Worm (Caenorhabditis elegans) whole organism, young adult: ENCODE data around the gene nhr-206.

ENCODE experiments used
- C06A6.2 ChIP-seq: fragments of 200-800 bp; sonication (Bioruptor generic); conservative IDR thresholded peaks from 2 replicates; pipeline ENCODE4 v1.3.6; 2022; ENCODE audit warnings: missing genetic modification characterization, missing compliant biosample characterization
- D2030.7 ChIP-seq: fragments of 200-800 bp; sonication (Bioruptor generic); IDR thresholded peaks from 2 replicates; pipeline ENCODE4 v1.3.6; 2022; ENCODE audit warnings: missing genetic modification reagents, missing genetic modification characterization, missing compliant biosample characterization
- F10E7.11 ChIP-seq: sonication (generic microtip); optimal IDR thresholded peaks from 2 replicates; lab custom pipeline; 2017; ENCODE audit warnings: mild to moderate bottlenecking, missing genetic modification characterization, moderate library complexity, missing compliant biosample characterization
- F22D6.2 ChIP-seq: sonication (generic microtip); optimal IDR thresholded peaks from 2 replicates; lab custom pipeline; 2016; ENCODE audit warnings: mild to moderate bottlenecking, missing genetic modification characterization, missing compliant biosample characterization
- F33H1.4 ChIP-seq: fragments of 200-800 bp; sonication (Bioruptor generic); IDR thresholded peaks from 2 replicates; pipeline ENCODE4 v1.3.6; 2022; ENCODE audit warnings: missing genetic modification reagents, missing genetic modification characterization, missing compliant biosample characterization
- F37B4.10 ChIP-seq: fragments of 200-800 bp; sonication (Bioruptor generic); IDR thresholded peaks from 2 replicates; pipeline ENCODE4 v1.3.6; 2022; ENCODE audit warnings: missing genetic modification characterization, missing compliant biosample characterization
- F57A8.1 ChIP-seq: fragments of 200-800 bp; sonication (Bioruptor generic); optimal IDR thresholded peaks from 2 replicates; lab custom pipeline; 2018; ENCODE audit warnings: mild to moderate bottlenecking, missing genetic modification characterization, moderate library complexity, missing compliant biosample characterization
- F57C9.4 ChIP-seq: sonication (generic microtip); optimal IDR thresholded peaks from 2 replicates; lab custom pipeline; 2017; ENCODE audit warnings: mild to moderate bottlenecking, missing genetic modification characterization, missing compliant biosample characterization
- Y79H2A.3 ChIP-seq: fragments of 200-800 bp; sonication (Bioruptor generic); conservative IDR thresholded peaks from 2 replicates; pipeline ENCODE4 v1.3.6; 2022; ENCODE audit warnings: missing genetic modification reagents, missing genetic modification characterization, missing compliant biosample characterization
- athp-1 ChIP-seq: sonication (generic microtip); optimal IDR thresholded peaks from 2 replicates; lab custom pipeline; 2017; ENCODE audit warnings: mild to moderate bottlenecking, missing genetic modification characterization, missing compliant biosample characterization
- attf-3 ChIP-seq: fragments of 200-800 bp; sonication (Bioruptor generic); conservative IDR thresholded peaks from 2 replicates; pipeline ENCODE4 v1.3.6; 2022; ENCODE audit warnings: missing genetic modification reagents, missing genetic modification characterization, missing compliant biosample characterization
- bed-2 ChIP-seq: fragments of 200-800 bp; sonication (Bioruptor generic); IDR thresholded peaks from 2 replicates; pipeline ENCODE4 v1.3.6; 2022; ENCODE audit warnings: missing genetic modification reagents, missing genetic modification characterization, missing compliant biosample characterization
- ceh-40 ChIP-seq: fragments of 200-800 bp; sonication (Bioruptor generic); IDR thresholded peaks from 2 replicates; pipeline ENCODE4 v1.3.6; 2022; ENCODE audit warnings: missing genetic modification characterization, missing compliant biosample characterization
- die-1 ChIP-seq: sonication (generic microtip); optimal IDR thresholded peaks from 2 replicates; lab custom pipeline; 2016; ENCODE audit warnings: missing genotype, mild to moderate bottlenecking, missing genetic modification characterization, missing compliant biosample characterization
- egl-18 ChIP-seq: fragments of 200-800 bp; sonication (Bioruptor generic); IDR thresholded peaks from 2 replicates; pipeline ENCODE4 v1.3.6; 2022; ENCODE audit warnings: missing genetic modification reagents, missing genetic modification characterization, missing compliant biosample characterization
- ets-4 ChIP-seq: fragments of 200-800 bp; sonication (Bioruptor generic); optimal IDR thresholded peaks from 2 replicates; lab custom pipeline; 2018; ENCODE audit warnings: mild to moderate bottlenecking, missing genetic modification characterization, missing compliant biosample characterization
- hmg-1.2 ChIP-seq: fragments of 200-800 bp; sonication (Bioruptor generic); IDR thresholded peaks from 2 replicates; pipeline ENCODE4 v1.3.6; 2022; ENCODE audit warnings: missing genetic modification reagents, missing genetic modification characterization, missing compliant biosample characterization
- hmg-20 ChIP-seq: fragments of 200-800 bp; sonication (Bioruptor generic); IDR thresholded peaks from 2 replicates; pipeline ENCODE4 v1.3.6; 2022; ENCODE audit warnings: missing genetic modification reagents, missing genetic modification characterization, missing compliant biosample characterization
- lin-40 ChIP-seq: sonication (generic microtip); optimal IDR thresholded peaks from 2 replicates; lab custom pipeline; 2016; ENCODE audit warnings: missing genetic modification characterization, mild to moderate bottlenecking, missing compliant biosample characterization, missing genotype, missing genetic modification reagents
- lir-1 ChIP-seq: fragments of 200-800 bp; sonication (Bioruptor generic); conservative IDR thresholded peaks from 2 replicates; pipeline ENCODE4 v1.3.6; 2022; ENCODE audit warnings: missing genetic modification reagents, missing genetic modification characterization, missing compliant biosample characterization
- lsl-1 ChIP-seq: fragments of 200-800 bp; sonication (Bioruptor generic); optimal IDR thresholded peaks from 2 replicates; lab custom pipeline; 2018; ENCODE audit warnings: mild to moderate bottlenecking, missing genetic modification characterization, moderate library complexity, missing compliant biosample characterization
- madf-10 ChIP-seq: sonication (generic microtip); optimal IDR thresholded peaks from 2 replicates; lab custom pipeline; 2016; ENCODE audit warnings: mild to moderate bottlenecking, missing genetic modification characterization, missing compliant biosample characterization
- madf-6 ChIP-seq: fragments of 200-800 bp; sonication (Bioruptor generic); IDR thresholded peaks from 2 replicates; pipeline ENCODE4 v1.3.6; 2022; ENCODE audit warnings: missing genetic modification reagents, missing genetic modification characterization, missing compliant biosample characterization
- mel-28 ChIP-seq: sonication (generic microtip); optimal IDR thresholded peaks from 2 replicates; lab custom pipeline; 2016; ENCODE audit warnings: borderline replicate concordance, mild to moderate bottlenecking, missing genetic modification characterization, missing compliant biosample characterization
- nfya-1 ChIP-seq: sonication (generic microtip); optimal IDR thresholded peaks from 2 replicates; lab custom pipeline; 2017; ENCODE audit warnings: antibody characterized with exemption, missing compliant biosample characterization, missing genetic modification characterization, borderline replicate concordance; ENCODE audit not compliant: insufficient read depth
- nfyb-1 ChIP-seq: fragments of 200-800 bp; sonication (Bioruptor generic); IDR thresholded peaks from 2 replicates; pipeline ENCODE4 v1.3.6; 2022; ENCODE audit warnings: missing genetic modification reagents, missing genetic modification characterization, missing compliant biosample characterization
- nhr-179 ChIP-seq: sonication (generic microtip); optimal IDR thresholded peaks from 2 replicates; lab custom pipeline; 2016; ENCODE audit warnings: mild to moderate bottlenecking, missing genetic modification characterization, missing compliant biosample characterization
- rcor-1 ChIP-seq: fragments of 200-800 bp; sonication (Bioruptor generic); IDR thresholded peaks from 2 replicates; pipeline ENCODE4 v1.3.6; 2022; ENCODE audit warnings: missing genetic modification reagents, missing genetic modification characterization, missing compliant biosample characterization
- snpc-1.1 ChIP-seq: sonication (generic microtip); optimal IDR thresholded peaks from 2 replicates; lab custom pipeline; 2017; ENCODE audit warnings: missing genetic modification characterization, mild to moderate bottlenecking, missing compliant biosample characterization, antibody characterized with exemption, moderate library complexity, missing genotype, missing genetic modification reagents; ENCODE audit not compliant: insufficient read depth
- snpc-4 ChIP-seq, 5 experiments: fragments of 150-350 bp in 1 of 5; sonication (generic microtip) in 4 of 5; optimal IDR thresholded peaks; 2 replicates each; lab custom pipeline; 2014 to 2018; ENCODE audit warnings: missing genetic modification characterization in 5 of 5, missing biosample characterization in 3 of 5, antibody characterized with exemption in 2 of 5, mild to moderate bottlenecking in 2 of 5, missing compliant biosample characterization in 2 of 5, missing genotype in 2 of 5, moderate library complexity in 2 of 5, missing genetic modification reagents in 1 of 5
- sptf-2 ChIP-seq: fragments of 200-800 bp; sonication (Bioruptor generic); optimal IDR thresholded peaks from 2 replicates; lab custom pipeline; 2018; ENCODE audit warnings: mild to moderate bottlenecking, missing genetic modification characterization, missing compliant biosample characterization
- tbx-9 ChIP-seq: sonication (generic microtip); optimal IDR thresholded peaks from 2 replicates; lab custom pipeline; 2016; ENCODE audit warnings: borderline replicate concordance, missing genetic modification characterization, inconsistent platforms, missing compliant biosample characterization
- xnd-1 ChIP-seq: sonication (generic microtip); optimal IDR thresholded peaks from 2 replicates; lab custom pipeline; 2016; ENCODE audit warnings: missing genotype, missing genetic modification reagents, missing genetic modification characterization, missing compliant biosample characterization
- ztf-25 ChIP-seq: fragments of 200-800 bp; sonication (Bioruptor generic); IDR thresholded peaks from 2 replicates; pipeline ENCODE4 v1.3.6; 2022; ENCODE audit warnings: missing genetic modification reagents, missing genetic modification characterization, missing compliant biosample characterization

Gene nhr-206

ce11 chrV:12082932-12083331 lies 8.9 kb upstream of the nhr-206 start, which contains the start of gene R07B7.10:
R07B7.10 (plus strand) TSS chrV:12083216.
- peak; percentile 75; the same call in 1 of the 2 replicates for TF ChIP-seq hmg-1.2 (GFP tag; lab: Robert Waterston, UW)
- no peak for TF ChIP-seq Y79H2A.3 (GFP tag; lab: Robert Waterston, UW)
- TF ChIP-seq, all 124 proteins: peak for 1

ce11 chrV:12084216-12084615 lies 7.6 kb upstream of the nhr-206 start, which contains the start of gene R07B7.8:
R07B7.8 (minus strand) TSS chrV:12084316.
- no peak for TF ChIP-seq attf-3 (GFP tag; lab: Robert Waterston, UW)
- TF ChIP-seq nhr-179 (tag; lab: Kevin White, UChicago): no peak
- TF ChIP-seq nfyb-1 (GFP tag; lab: Robert Waterston, UW): no peak
- no peak for TF ChIP-seq rcor-1 (GFP tag; lab: Robert Waterston, UW)
- no peak for TF ChIP-seq hmg-20 (GFP tag; lab: Robert Waterston, UW)
- TF ChIP-seq ztf-25 (GFP tag; lab: Robert Waterston, UW): no peak

- TF ChIP-seq F10E7.11: no peak
- TF ChIP-seq nfya-1 (tag; lab: Kevin White, UChicago): no peak
- TF ChIP-seq ceh-40 (GFP tag; lab: Robert Waterston, UW): no peak
- TF ChIP-seq lsl-1 (GFP tag; lab: Kevin White, UChicago): no peak
- no peak for TF ChIP-seq attf-3 (GFP tag; lab: Robert Waterston, UW)
- TF ChIP-seq xnd-1 (tag; lab: Kevin White, UChicago): no peak
- no peak for TF ChIP-seq F57C9.4 (tag; lab: Kevin White, UChicago)
- no peak for TF ChIP-seq egl-18
- no peak for TF ChIP-seq ets-4 (GFP tag; lab: Kevin White, UChicago)
- no peak for TF ChIP-seq Y79H2A.3 (GFP tag; lab: Robert Waterston, UW)
- no peak for TF ChIP-seq F57A8.1
- TF ChIP-seq madf-6 (GFP tag; lab: Robert Waterston, UW): no peak
- TF ChIP-seq snpc-1.1 (tag; lab: Kevin White, UChicago): no peak
- TF ChIP-seq D2030.7 (GFP tag; lab: Robert Waterston, UW): no peak
- no peak for TF ChIP-seq die-1
- no peak for TF ChIP-seq madf-10 (tag; lab: Kevin White, UChicago)
Observed at ce11 chrV:12085867-12086634, 5.8 kb upstream of the nhr-206 start.

- no peak for TF ChIP-seq nfya-1 (tag; lab: Kevin White, UChicago)
- no peak for TF ChIP-seq mel-28 (tag; lab: Kevin White, UChicago)
- TF ChIP-seq snpc-4 (GFP tag; optimal IDR thresholded peaks at IDR 0.05; lab: Kevin White, UChicago): no peak
- no peak for TF ChIP-seq snpc-4 (tag; optimal IDR thresholded peaks at IDR 0.05; lab: Kevin White, UChicago)
- TF ChIP-seq F22D6.2 (tag; lab: Kevin White, UChicago): no peak
- TF ChIP-seq F57A8.1: no peak
- TF ChIP-seq C06A6.2 (GFP tag; lab: Robert Waterston, UW): no peak
- TF ChIP-seq sptf-2 (GFP tag; lab: Kevin White, UChicago): no peak
- no peak for TF ChIP-seq bed-2 (GFP tag; lab: Robert Waterston, UW)
- TF ChIP-seq xnd-1 (tag; lab: Kevin White, UChicago): no peak
- TF ChIP-seq lir-1 (GFP tag; lab: Robert Waterston, UW): no peak
- TF ChIP-seq F37B4.10 (GFP tag; lab: Robert Waterston, UW): no peak
- TF ChIP-seq tbx-9 (tag; lab: Kevin White, UChicago): no peak
- TF ChIP-seq athp-1 (tag; lab: Kevin White, UChicago): no peak
- TF ChIP-seq lin-40: no peak
- TF ChIP-seq F10E7.11: no peak
- TF ChIP-seq F33H1.4 (GFP tag; lab: Robert Waterston, UW): no peak
- TF ChIP-seq, all 124 proteins: peak for 0
Observed at ce11 chrV:12086934-12087333, 4.9 kb upstream of the nhr-206 start, which contains the start of gene gana-1. gana-1 (plus strand) TSS chrV:12087234.
